Worm (Caenorhabditis elegans) whole organism, L1 larva: Measurements from ENCODE around the gene C54F6.20.

Experiments
- C04F5.9 ChIP-seq: sonication (generic microtip); optimal IDR thresholded peaks from 2 replicates; lab custom pipeline; 2016; ENCODE audit warnings: missing genetic modification characterization, missing compliant biosample characterization
- C34B4.2 ChIP-seq: sonication (generic microtip); optimal IDR thresholded peaks from 2 replicates; lab custom pipeline; 2017; ENCODE audit warnings: mild to moderate bottlenecking, missing genetic modification characterization, missing compliant biosample characterization
- F16B12.6 ChIP-seq: fragments of 150-350 bp; optimal IDR thresholded peaks from 2 replicates; lab custom pipeline; 2014; ENCODE audit warnings: missing biosample characterization, missing genetic modification characterization
- alr-1 ChIP-seq: fragments of 200-800 bp; sonication (Bioruptor generic); optimal IDR thresholded peaks from 2 replicates; lab custom pipeline; 2018; ENCODE audit warnings: borderline replicate concordance, mild to moderate bottlenecking, missing genetic modification characterization, missing compliant biosample characterization
- aly-2 ChIP-seq: fragments of 150-350 bp; optimal IDR thresholded peaks from 2 replicates; lab custom pipeline; 2014; ENCODE audit warnings: missing biosample characterization, missing genetic modification characterization
- ama-1 ChIP-seq: fragments of 150-350 bp; optimal IDR thresholded peaks from 2 replicates; lab custom pipeline; 2014
- ceh-63 ChIP-seq: fragments of 200-800 bp; sonication (Bioruptor generic); optimal IDR thresholded peaks from 2 replicates; lab custom pipeline; 2018; ENCODE audit warnings: mild to moderate bottlenecking, missing genetic modification characterization, missing compliant biosample characterization
- ceh-88 ChIP-seq: fragments of 200-800 bp; sonication (Bioruptor generic); IDR thresholded peaks from 2 replicates; pipeline ENCODE4 v1.3.6; 2022; ENCODE audit warnings: missing genetic modification characterization, missing compliant biosample characterization
- ceh-90 ChIP-seq: sonication (generic microtip); optimal IDR thresholded peaks from 2 replicates; lab custom pipeline; 2016; ENCODE audit warnings: missing genetic modification characterization, missing compliant biosample characterization
- ces-1 ChIP-seq: fragments of 150-350 bp; optimal IDR thresholded peaks from 2 replicates; lab custom pipeline; 2014; ENCODE audit warnings: missing biosample characterization, missing genetic modification reagents, missing genetic modification characterization
- dpl-1 ChIP-seq, 3 experiments: fragments of 150-350 bp in 2 of 3; sonication (generic microtip) in 1 of 3; optimal IDR thresholded peaks; 2 replicates each; lab custom pipeline; 2014 to 2017; ENCODE audit warnings: missing biosample characterization in 3 of 3, missing genetic modification characterization in 3 of 3, missing genetic modification reagents in 3 of 3
- efl-1 ChIP-seq, 4 experiments: fragments of 150-350 bp; optimal IDR thresholded peaks in 3 of 4; peaks in 1 of 4; 1 replicate in 1 of 4; 2 replicates in 3 of 4; lab custom pipeline; 2014; ENCODE audit warnings: missing biosample characterization in 2 of 4, missing genetic modification characterization in 2 of 4, missing genetic modification reagents in 2 of 4
- efl-3 ChIP-seq: fragments of 200-800 bp; sonication (Bioruptor generic); optimal IDR thresholded peaks from 2 replicates; lab custom pipeline; 2018; ENCODE audit warnings: mild to moderate bottlenecking, missing genetic modification characterization, missing compliant biosample characterization
- ets-5 ChIP-seq: fragments of 200-800 bp; sonication (Bioruptor generic); IDR thresholded peaks from 2 replicates; pipeline ENCODE4 v1.3.6; 2022; ENCODE audit warnings: missing genetic modification characterization, missing compliant biosample characterization
- fkh-4 ChIP-seq: sonication (generic microtip); optimal IDR thresholded peaks from 2 replicates; lab custom pipeline; 2016; ENCODE audit warnings: missing compliant biosample characterization, missing genetic modification characterization, borderline replicate concordance
- fkh-8 ChIP-seq: sonication (generic microtip); optimal IDR thresholded peaks from 2 replicates; lab custom pipeline; 2016; ENCODE audit warnings: mild to moderate bottlenecking, missing genetic modification characterization, missing compliant biosample characterization
- grh-1 ChIP-seq: fragments of 200-800 bp; sonication (Bioruptor generic); IDR thresholded peaks from 2 replicates; pipeline ENCODE4 v1.3.6; 2022; ENCODE audit warnings: missing genetic modification reagents, missing genetic modification characterization, missing compliant biosample characterization
- hpl-2 ChIP-seq: fragments of 150-350 bp; optimal IDR thresholded peaks from 2 replicates; lab custom pipeline; 2014; ENCODE audit warnings: missing biosample characterization, missing genetic modification reagents, missing genetic modification characterization
- isw-1 ChIP-seq: fragments of 200-800 bp; sonication (Bioruptor generic); IDR thresholded peaks from 2 replicates; pipeline ENCODE4 v1.3.6; 2022; ENCODE audit warnings: missing genetic modification characterization, missing compliant biosample characterization
- jun-1 ChIP-seq: fragments of 150-350 bp; optimal IDR thresholded peaks from 2 replicates; lab custom pipeline; 2014; ENCODE audit warnings: missing biosample characterization, missing genetic modification reagents, missing genetic modification characterization
- lin-13 ChIP-seq: fragments of 150-350 bp; optimal IDR thresholded peaks from 2 replicates; lab custom pipeline; 2014; ENCODE audit warnings: missing biosample characterization, missing genetic modification reagents, missing genetic modification characterization
- lin-15B ChIP-seq: fragments of 150-350 bp; sonication (generic microtip); optimal IDR thresholded peaks from 3 replicates; lab custom pipeline; 2014; ENCODE audit warnings: missing biosample characterization, missing genetic modification characterization
- lin-35 ChIP-seq, 2 experiments: fragments of 150-350 bp; optimal IDR thresholded peaks; 2 replicates each; lab custom pipeline; 2014; ENCODE audit warnings: missing biosample characterization in 2 of 2, missing genetic modification characterization in 2 of 2, missing genetic modification reagents in 2 of 2
- lin-39 ChIP-seq: fragments of 150-350 bp; optimal IDR thresholded peaks from 2 replicates; lab custom pipeline; 2014; ENCODE audit warnings: missing biosample characterization, missing genetic modification reagents, missing genetic modification characterization
- lir-3 ChIP-seq: sonication (generic microtip); optimal IDR thresholded peaks from 2 replicates; lab custom pipeline; 2016; ENCODE audit warnings: mild to moderate bottlenecking, missing genetic modification characterization, moderate library complexity, missing compliant biosample characterization; ENCODE audit not compliant: poor library complexity
- mdl-1 ChIP-seq, 2 experiments: fragments of 150-350 bp; optimal IDR thresholded peaks; 2 replicates each; lab custom pipeline; 2014 to 2017; ENCODE audit warnings: missing biosample characterization in 2 of 2, missing genetic modification characterization in 2 of 2, inconsistent platforms in 1 of 2
- mef-2 ChIP-seq: fragments of 150-350 bp; optimal IDR thresholded peaks from 2 replicates; lab custom pipeline; 2014; ENCODE audit warnings: missing biosample characterization, missing genetic modification characterization
- mep-1 ChIP-seq: fragments of 150-350 bp; optimal IDR thresholded peaks from 2 replicates; lab custom pipeline; 2014; ENCODE audit warnings: missing biosample characterization, missing genetic modification characterization
- nhr-11 ChIP-seq: fragments of 150-350 bp; optimal IDR thresholded peaks from 2 replicates; lab custom pipeline; 2014; ENCODE audit warnings: missing biosample characterization, missing genetic modification characterization
- nhr-19 ChIP-seq: fragments of 200-800 bp; sonication (Bioruptor generic); conservative IDR thresholded peaks from 2 replicates; pipeline ENCODE4 v1.3.6; 2022; ENCODE audit warnings: missing genetic modification characterization, missing compliant biosample characterization
- nhr-20 ChIP-seq: sonication (generic microtip); optimal IDR thresholded peaks from 2 replicates; lab custom pipeline; 2016; ENCODE audit warnings: mild to moderate bottlenecking, missing genetic modification characterization, missing compliant biosample characterization
- nhr-28 ChIP-seq: fragments of 150-350 bp; optimal IDR thresholded peaks from 2 replicates; lab custom pipeline; 2014; ENCODE audit warnings: missing biosample characterization, missing genetic modification characterization
- nhr-47 ChIP-seq: sonication (generic microtip); optimal IDR thresholded peaks from 2 replicates; lab custom pipeline; 2016; ENCODE audit warnings: mild to moderate bottlenecking, missing genetic modification characterization, moderate library complexity, missing compliant biosample characterization
- nhr-71 ChIP-seq: sonication (generic microtip); optimal IDR thresholded peaks from 2 replicates; lab custom pipeline; 2016; ENCODE audit warnings: mild to moderate bottlenecking, missing genetic modification characterization, moderate library complexity, missing compliant biosample characterization
- nhr-84 ChIP-seq: sonication (generic microtip); optimal IDR thresholded peaks from 2 replicates; lab custom pipeline; 2017; ENCODE audit warnings: missing biosample characterization, missing genetic modification characterization
- nhr-85 ChIP-seq: sonication (generic microtip); peaks from one replicate; lab custom pipeline; 2016; ENCODE audit warnings: missing genetic modification characterization, inconsistent platforms, missing compliant biosample characterization
- nhr-90 ChIP-seq: sonication (generic microtip); optimal IDR thresholded peaks from 2 replicates; lab custom pipeline; 2016; ENCODE audit warnings: mild to moderate bottlenecking, missing genetic modification characterization, missing compliant biosample characterization; ENCODE audit not compliant: poor library complexity
- pax-3 ChIP-seq: fragments of 200-800 bp; sonication (Bioruptor generic); optimal IDR thresholded peaks from 2 replicates; lab custom pipeline; 2018; ENCODE audit warnings: mild to moderate bottlenecking, missing genetic modification characterization, moderate library complexity, missing compliant biosample characterization
- pqm-1 ChIP-seq: sonication (generic microtip); optimal IDR thresholded peaks from 3 replicates; lab custom pipeline; 2017; ENCODE audit warnings: missing biosample characterization, missing genetic modification characterization
- skn-1 ChIP-seq: fragments of 150-350 bp; optimal IDR thresholded peaks from 2 replicates; lab custom pipeline; 2014; ENCODE audit warnings: missing biosample characterization, missing genetic modification characterization
- snpc-4 ChIP-seq: fragments of 150-350 bp; optimal IDR thresholded peaks from 2 replicates; lab custom pipeline; 2014; ENCODE audit warnings: missing biosample characterization, missing genetic modification characterization
- sox-4 ChIP-seq: sonication (generic microtip); optimal IDR thresholded peaks from 2 replicates; lab custom pipeline; 2016; ENCODE audit warnings: missing genetic modification characterization, missing compliant biosample characterization
- sptf-1 ChIP-seq: fragments of 150-350 bp; optimal IDR thresholded peaks from 2 replicates; lab custom pipeline; 2014; ENCODE audit warnings: missing biosample characterization, missing genetic modification characterization
- tbx-2 ChIP-seq: sonication (generic microtip); optimal IDR thresholded peaks from 2 replicates; lab custom pipeline; 2016; ENCODE audit warnings: missing genetic modification characterization, missing compliant biosample characterization
- tlp-1 ChIP-seq: fragments of 150-350 bp; optimal IDR thresholded peaks from 2 replicates; lab custom pipeline; 2014; ENCODE audit warnings: missing biosample characterization, missing genetic modification characterization
- unc-130 ChIP-seq: fragments of 150-350 bp; optimal IDR thresholded peaks from 2 replicates; lab custom pipeline; 2017; ENCODE audit warnings: missing biosample characterization, missing genetic modification characterization, inconsistent platforms
- unc-30 ChIP-seq: sonication (generic microtip); optimal IDR thresholded peaks from 2 replicates; lab custom pipeline; 2017; ENCODE audit warnings: missing biosample characterization, missing genetic modification characterization
- unc-62 ChIP-seq: fragments of 150-350 bp; optimal IDR thresholded peaks from 2 replicates; lab custom pipeline; 2014; ENCODE audit warnings: missing biosample characterization, missing genetic modification reagents, missing genetic modification characterization
- unc-86 ChIP-seq: sonication (generic microtip); optimal IDR thresholded peaks from 2 replicates; lab custom pipeline; 2016; ENCODE audit warnings: missing genetic modification characterization, missing compliant biosample characterization
- unc-98 ChIP-seq: fragments of 200-800 bp; sonication (Bioruptor generic); IDR thresholded peaks from 2 replicates; pipeline ENCODE4 v1.3.6; 2022; ENCODE audit warnings: missing genetic modification characterization, missing compliant biosample characterization
- vab-15 ChIP-seq: sonication (generic microtip); optimal IDR thresholded peaks from 2 replicates; lab custom pipeline; 2017; ENCODE audit warnings: missing genotype, mild to moderate bottlenecking, missing genetic modification characterization, missing compliant biosample characterization
- xbp-1 ChIP-seq: sonication (generic microtip); optimal IDR thresholded peaks from 2 replicates; lab custom pipeline; 2016; ENCODE audit warnings: missing genetic modification characterization, missing compliant biosample characterization
- ztf-11 ChIP-seq, 2 experiments: sonication (generic microtip); optimal IDR thresholded peaks; 2 replicates each; lab custom pipeline; 2016 to 2017; ENCODE audit warnings: missing genetic modification characterization in 2 of 2, missing biosample characterization in 1 of 2, missing compliant biosample characterization in 1 of 2
- ztf-4 ChIP-seq: fragments of 150-350 bp; optimal IDR thresholded peaks from 2 replicates; lab custom pipeline; 2014; ENCODE audit warnings: missing biosample characterization, missing genetic modification characterization

C54F6.20 gene

DNA sequence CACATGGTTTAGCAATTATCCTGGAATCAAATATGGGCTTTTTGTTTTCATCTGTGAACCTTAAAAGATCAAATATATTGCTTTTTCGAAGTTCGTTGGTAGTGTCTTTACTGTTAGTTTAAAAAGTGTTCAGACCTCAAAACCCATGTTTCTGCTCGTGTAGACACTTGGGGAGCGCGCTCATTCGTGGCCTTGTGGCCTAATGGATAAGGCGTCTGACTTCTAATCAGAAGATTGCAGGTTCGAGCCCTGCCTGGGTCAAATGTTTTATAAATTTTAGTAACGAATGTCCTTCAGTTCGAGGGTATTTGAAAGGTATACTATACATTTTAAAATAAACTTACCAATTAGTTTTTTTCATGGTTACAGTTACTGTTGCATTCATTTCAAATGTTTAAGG lies 18.3 kb upstream of the C54F6.20 start (continued):
- TF ChIP-seq grh-1 (GFP tag; lab: Robert Waterston, UW) (no peak), ceh-88 (GFP tag; lab: Robert Waterston, UW) (no peak), unc-62 (GFP tag; lab: Kevin White, UChicago) (no peak), ama-1 (lab: Kevin White, UChicago) (no peak), sptf-1 (tag; lab: Kevin White, UChicago) (no peak), xbp-1 (tag; lab: Kevin White, UChicago) (no peak), tlp-1 (no peak), lin-13 (GFP tag; lab: Kevin White, UChicago) (no peak), lir-3 (tag; lab: Kevin White, UChicago) (no peak), hpl-2 (no peak), nhr-71 (tag; lab: Kevin White, UChicago) (peak; percentile 20), skn-1 (tag; lab: Kevin White, UChicago) (no peak), ztf-4 (tag; lab: Kevin White, UChicago) (no peak), ceh-90 (tag; lab: Kevin White, UChicago) (no peak), nhr-20 (tag; lab: Kevin White, UChicago) (peak; percentile 10), jun-1 (tag; lab: Kevin White, UChicago) (no peak), pax-3 (tag; lab: Kevin White, UChicago) (no peak), lin-35 (GFP tag; optimal IDR thresholded peaks at IDR 0.05; lab: Kevin White, UChicago) (peak in 1 of 2 experiments; percentile 42), isw-1 (GFP tag; lab: Robert Waterston, UW) (no peak), mep-1 (no peak), F16B12.6 (tag; lab: Kevin White, UChicago) (no peak), C34B4.2 (tag; lab: Kevin White, UChicago) (no peak), efl-1 (optimal IDR thresholded peaks at IDR 0.05; lab: Kevin White, UChicago) (peak in 1 of 2 experiments; percentile 13), efl-1 (GFP tag; optimal IDR thresholded peaks at IDR 0.05 in 1 of 2; lab: Kevin White, UChicago) (peak in 1 of 2 experiments; percentile 50), alr-1 (tag; lab: Kevin White, UChicago) (no peak), snpc-4 (tag; lab: Kevin White, UChicago) (no peak), aly-2 (tag; lab: Kevin White, UChicago) (no peak), nhr-85 (tag; lab: Kevin White, UChicago) (no peak), pqm-1 (no peak), unc-130 (tag; lab: Kevin White, UChicago) (no peak), fkh-8 (tag; lab: Kevin White, UChicago) (no peak), nhr-47 (no peak), tbx-2 (no peak), ces-1 (no peak), mdl-1 (tag; optimal IDR thresholded peaks at IDR 0.05; lab: Kevin White, UChicago) (peak in 1 of 2 experiments; percentile 2), unc-98 (no peak), nhr-19 (peak; percentile 47; the same call in 1 of the 2 replicates), nhr-90 (tag; lab: Kevin White, UChicago) (peak; percentile 30), nhr-84 (tag; lab: Kevin White, UChicago) (no peak), ets-5 (GFP tag; lab: Robert Waterston, UW) (no peak), unc-30 (tag; lab: Kevin White, UChicago) (no peak), nhr-28 (tag; lab: Kevin White, UChicago) (no peak), C04F5.9 (tag; lab: Kevin White, UChicago) (no peak), ztf-11 (tag; optimal IDR thresholded peaks at IDR 0.05; lab: Kevin White, UChicago) (no peak), nhr-11 (tag; lab: Kevin White, UChicago) (no peak), mef-2 (no peak), lin-15B (tag; lab: Kevin White, UChicago) (no peak), vab-15 (tag; lab: Kevin White, UChicago) (no peak), sox-4 (tag; lab: Kevin White, UChicago) (no peak), lin-39 (tag; lab: Kevin White, UChicago) (no peak), dpl-1 (GFP tag; optimal IDR thresholded peaks at IDR 0.05; lab: Kevin White, UChicago) (peak in 1 of 3 experiments; percentile 2), fkh-4 (tag; lab: Kevin White, UChicago) (no peak), ceh-63 (GFP tag; lab: Kevin White, UChicago) (no peak), unc-86 (no peak), efl-3 (GFP tag; lab: Kevin White, UChicago) (no peak)
